Worm (Caenorhabditis elegans) whole organism, L3 larva: ENCODE results near the gene sftb-2.

Experiments used
- R02D3.7 ChIP-seq: fragments of 150-350 bp; optimal IDR thresholded peaks from 2 replicates; lab custom pipeline; 2014; ENCODE audit warnings: missing biosample characterization, missing genetic modification characterization
- ceh-28 ChIP-seq: fragments of 150-350 bp; optimal IDR thresholded peaks from 2 replicates; lab custom pipeline; 2014; ENCODE audit warnings: missing biosample characterization, missing genetic modification reagents, missing genetic modification characterization
- elt-1 ChIP-seq: fragments of 150-350 bp; optimal IDR thresholded peaks from 2 replicates; lab custom pipeline; 2014; ENCODE audit warnings: missing biosample characterization, missing genetic modification characterization
- eor-1 ChIP-seq, 2 experiments: fragments of 150-350 bp; optimal IDR thresholded peaks; 2 replicates each; lab custom pipeline; 2014 to 2018; ENCODE audit warnings: missing biosample characterization in 2 of 2, missing genetic modification characterization in 2 of 2
- jun-1 ChIP-seq: fragments of 150-350 bp; optimal IDR thresholded peaks from 2 replicates; lab custom pipeline; 2014; ENCODE audit warnings: missing biosample characterization, missing genetic modification reagents, missing genetic modification characterization
- lin-39 ChIP-seq: fragments of 150-350 bp; optimal IDR thresholded peaks from 2 replicates; lab custom pipeline; 2018; ENCODE audit warnings: missing biosample characterization, missing genetic modification reagents, missing genetic modification characterization
- nhr-11 ChIP-seq: fragments of 150-350 bp; optimal IDR thresholded peaks from 2 replicates; lab custom pipeline; 2014; ENCODE audit warnings: missing biosample characterization, missing genetic modification characterization
- nhr-77 ChIP-seq: fragments of 150-350 bp; optimal IDR thresholded peaks from 2 replicates; lab custom pipeline; 2014; ENCODE audit warnings: missing biosample characterization, missing genetic modification characterization
- sea-2 ChIP-seq: fragments of 150-350 bp; sonication (generic microtip); optimal IDR thresholded peaks from 4 replicates; lab custom pipeline; 2014; ENCODE audit warnings: missing biosample characterization, missing genetic modification reagents, missing genetic modification characterization
- snpc-4 ChIP-seq: fragments of 150-350 bp; optimal IDR thresholded peaks from 2 replicates; lab custom pipeline; 2014; ENCODE audit warnings: missing biosample characterization, missing genetic modification characterization
- tbx-2 ChIP-seq: sonication (generic microtip); optimal IDR thresholded peaks from 2 replicates; lab custom pipeline; 2016; ENCODE audit warnings: mild to moderate bottlenecking, missing genetic modification characterization, missing compliant biosample characterization
- unc-39 ChIP-seq: sonication (generic microtip); optimal IDR thresholded peaks from 4 replicates; lab custom pipeline; 2017; ENCODE audit warnings: missing biosample characterization, missing genetic modification characterization

DNA sequence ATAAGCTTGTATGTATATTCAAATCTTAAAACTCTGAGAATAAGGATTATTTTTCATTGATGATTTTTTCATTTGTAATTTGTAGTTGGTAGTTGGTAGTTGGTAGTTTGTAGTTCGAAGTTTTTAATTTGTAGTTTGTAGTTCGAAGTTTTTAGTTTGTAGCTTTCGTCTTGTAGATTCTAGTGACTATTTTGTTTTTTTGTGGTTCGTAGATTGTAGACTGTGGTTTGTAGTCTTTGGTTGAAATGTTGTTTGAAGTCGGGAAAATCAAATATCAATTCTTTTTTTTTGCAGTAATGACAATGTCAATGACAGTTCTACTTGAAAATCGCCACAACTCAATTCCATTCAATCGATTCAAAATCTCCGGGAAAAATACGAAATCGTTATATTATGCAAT lies 17.7 kb downstream of the sftb-2 start:
- TF ChIP-seq elt-1 (tag; lab: Kevin White, UChicago) (no peak), ceh-28 (tag; lab: Kevin White, UChicago) (no peak), lin-39 (tag; lab: Kevin White, UChicago) (no peak), jun-1 (tag; lab: Kevin White, UChicago) (no peak), nhr-77 (tag; lab: Kevin White, UChicago) (no peak), nhr-11 (tag; lab: Kevin White, UChicago) (no peak), unc-39 (tag; lab: Kevin White, UChicago) (no peak), sea-2 (GFP tag; lab: Kevin White, UChicago) (no peak), R02D3.7 (tag; lab: Kevin White, UChicago) (no peak), snpc-4 (tag; lab: Kevin White, UChicago) (no peak), tbx-2 (tag; lab: Kevin White, UChicago) (no peak), eor-1 (tag; optimal IDR thresholded peaks at IDR 0.05; lab: Kevin White, UChicago) (no peak)
